Fruit fly (Drosophila melanogaster) whole organism, embryonic: Measurements from ENCODE around the gene Cp18.

Experiments used
- ATbp ChIP-seq: fragments of 200-800 bp; sonication (Bioruptor generic); optimal IDR thresholded peaks from 2 replicates; lab custom pipeline; 2017; ENCODE audit warnings: missing biosample characterization, mild to moderate bottlenecking, missing genetic modification characterization, missing genetic modification reagents
- Awh ChIP-seq: fragments of 200-800 bp; sonication (Bioruptor generic); IDR thresholded peaks from 2 replicates; pipeline ENCODE4, ENCODE4 v1.3.6; 2022; ENCODE audit warnings: missing biosample characterization, missing genetic modification characterization
- CG10274 ChIP-seq: fragments of 200-800 bp; sonication (Bioruptor generic); optimal IDR thresholded peaks from 3 replicates; lab custom pipeline; 2017; ENCODE audit warnings: missing biosample characterization, mild to moderate bottlenecking, missing genetic modification characterization
- CG10462 ChIP-seq: fragments of 200-800 bp; sonication (Bioruptor generic); optimal IDR thresholded peaks from 2 replicates; lab custom pipeline; 2016; ENCODE audit warnings: missing biosample characterization, missing genetic modification characterization
- CG11093 ChIP-seq: fragments of 200-800 bp; sonication (Bioruptor generic); IDR thresholded peaks from 3 replicates; pipeline ENCODE4 v1.3.6; 2022; ENCODE audit warnings: missing biosample characterization, missing genetic modification characterization
- CG12155 ChIP-seq: fragments of 200-800 bp; sonication (Bioruptor generic); optimal IDR thresholded peaks from 3 replicates; lab custom pipeline; 2016; ENCODE audit warnings: missing biosample characterization, missing genetic modification characterization
- CG12219 ChIP-seq: fragments of 200-800 bp; sonication (Bioruptor generic); optimal IDR thresholded peaks from 3 replicates; lab custom pipeline; 2018; ENCODE audit warnings: missing biosample characterization, mild to moderate bottlenecking, missing genetic modification characterization
- CG12659 ChIP-seq: fragments of 200-800 bp; sonication (Bioruptor generic); optimal IDR thresholded peaks from 3 replicates; lab custom pipeline; 2017; ENCODE audit warnings: mild to moderate bottlenecking, missing biosample characterization, missing genetic modification reagents, missing genetic modification characterization
- CG2202 ChIP-seq: fragments of 200-800 bp; sonication (Bioruptor generic); optimal IDR thresholded peaks from 2 replicates; lab custom pipeline; 2018; ENCODE audit warnings: missing biosample characterization, mild to moderate bottlenecking, missing genetic modification characterization
- CG32532 ChIP-seq: fragments of 200-800 bp; sonication (Bioruptor generic); IDR thresholded peaks from 2 replicates; pipeline ENCODE4 v1.3.6; 2022; ENCODE audit warnings: missing biosample characterization, missing genetic modification characterization
- CG34224 ChIP-seq: fragments of 200-800 bp; sonication (Bioruptor generic); IDR thresholded peaks from 3 replicates; pipeline ENCODE4 v1.3.6; 2022; ENCODE audit warnings: missing biosample characterization, missing genetic modification characterization; ENCODE audit not compliant: partially characterized antibody
- CG4730 ChIP-seq: fragments of 200-800 bp; sonication (Bioruptor generic); IDR thresholded peaks from 2 replicates; pipeline ENCODE4 v1.3.6; 2022; ENCODE audit warnings: missing biosample characterization, missing genetic modification characterization
- CG6654 ChIP-seq: fragments of 200-800 bp; sonication (Bioruptor generic); optimal IDR thresholded peaks from 2 replicates; lab custom pipeline; 2017; ENCODE audit warnings: missing biosample characterization, mild to moderate bottlenecking, missing genetic modification characterization
- CG6689 ChIP-seq: fragments of 200-800 bp; sonication (Bioruptor generic); IDR thresholded peaks from 2 replicates; pipeline ENCODE4 v1.3.6; 2022; ENCODE audit warnings: missing biosample characterization, missing genetic modification characterization
- CG7556 ChIP-seq: fragments of 200-800 bp; sonication (Bioruptor generic); optimal IDR thresholded peaks from 2 replicates; lab custom pipeline; 2017; ENCODE audit warnings: missing biosample characterization, mild to moderate bottlenecking, missing genetic modification characterization
- CG8388 ChIP-seq: fragments of 200-800 bp; sonication (Bioruptor generic); optimal IDR thresholded peaks from 2 replicates; lab custom pipeline; 2019; ENCODE audit warnings: missing biosample characterization, mild to moderate bottlenecking, missing genetic modification characterization, moderate library complexity
- Fer3 ChIP-seq: fragments of 200-800 bp; sonication (Bioruptor generic); optimal IDR thresholded peaks from 2 replicates; lab custom pipeline; 2018; ENCODE audit warnings: missing biosample characterization, mild to moderate bottlenecking, missing genetic modification characterization, moderate library complexity
- GATAe ChIP-seq: fragments of 200-800 bp; sonication (Bioruptor generic); conservative IDR thresholded peaks from 2 replicates; pipeline ENCODE4 v1.3.6; 2022; ENCODE audit warnings: missing biosample characterization, missing genetic modification characterization
- Gug ChIP-seq: fragments of 200-800 bp; sonication (Bioruptor generic); IDR thresholded peaks from 4 replicates; pipeline ENCODE4 v1.3.6; 2022; ENCODE audit warnings: missing biosample characterization, missing genetic modification characterization
- H2.0 ChIP-seq: fragments of 200-800 bp; sonication (Bioruptor generic); IDR thresholded peaks from 2 replicates; pipeline ENCODE4 v1.3.6; 2022; ENCODE audit warnings: missing biosample characterization, missing genetic modification characterization
- HLH4C ChIP-seq: fragments of 200-800 bp; sonication (Bioruptor generic); IDR thresholded peaks from 3 replicates; pipeline ENCODE4 v1.3.6; 2022; ENCODE audit warnings: missing biosample characterization, missing genetic modification characterization; ENCODE audit not compliant: partially characterized antibody
- HLH54F ChIP-seq: fragments of 200-800 bp; sonication (Bioruptor generic); optimal IDR thresholded peaks from 3 replicates; lab custom pipeline; 2016; ENCODE audit warnings: missing biosample characterization, missing genetic modification characterization
- Hmr ChIP-seq: fragments of 200-800 bp; sonication (Bioruptor generic); optimal IDR thresholded peaks from 3 replicates; lab custom pipeline; 2017; ENCODE audit warnings: mild to moderate bottlenecking, missing biosample characterization, missing genetic modification reagents, missing genetic modification characterization
- MESR4 ChIP-seq: fragments of 200-800 bp; sonication (Bioruptor generic); optimal IDR thresholded peaks from 2 replicates; lab custom pipeline; 2018; ENCODE audit warnings: missing biosample characterization, mild to moderate bottlenecking, missing genetic modification characterization, moderate library complexity
- MTF-1 ChIP-seq: fragments of 200-800 bp; sonication (Bioruptor generic); optimal IDR thresholded peaks from 2 replicates; lab custom pipeline; 2018; ENCODE audit warnings: missing biosample characterization, mild to moderate bottlenecking, missing genetic modification characterization, borderline replicate concordance
- Meics ChIP-seq: fragments of 200-800 bp; sonication (Bioruptor generic); optimal IDR thresholded peaks from 2 replicates; lab custom pipeline; 2017; ENCODE audit warnings: missing biosample characterization, mild to moderate bottlenecking, missing genetic modification characterization
- Opbp ChIP-seq: fragments of 200-800 bp; sonication (Bioruptor generic); IDR thresholded peaks from 3 replicates; pipeline ENCODE4 v1.3.6; 2022; ENCODE audit warnings: missing biosample characterization, missing genetic modification characterization; ENCODE audit not compliant: partially characterized antibody
- Pdp1 ChIP-seq, 2 experiments: fragments of 200-800 bp; sonication (Bioruptor generic); optimal IDR thresholded peaks; 3 replicates each; lab custom pipeline; 2016; ENCODE audit warnings: missing biosample characterization in 2 of 2, missing genetic modification characterization in 2 of 2, mild to moderate bottlenecking in 1 of 2, moderate library complexity in 1 of 2
- Scr ChIP-seq: fragments of 200-800 bp; sonication (Bioruptor generic); IDR thresholded peaks from 2 replicates; pipeline ENCODE4 v1.3.6; 2022; ENCODE audit warnings: missing biosample characterization, missing genetic modification characterization; ENCODE audit not compliant: partially characterized antibody
- ab ChIP-seq: fragments of 200-800 bp; sonication (Bioruptor generic); optimal IDR thresholded peaks from 2 replicates; lab custom pipeline; 2016; ENCODE audit warnings: missing biosample characterization, missing genetic modification characterization
- chm ChIP-seq: fragments of 200-800 bp; sonication (Bioruptor generic); IDR thresholded peaks from 2 replicates; pipeline ENCODE4 v1.3.6; 2022; ENCODE audit warnings: missing biosample characterization, missing genetic modification characterization
- chn ChIP-seq: fragments of 200-800 bp; sonication (Bioruptor generic); optimal IDR thresholded peaks from 2 replicates; lab custom pipeline; 2016; ENCODE audit warnings: missing biosample characterization, missing genetic modification characterization
- ci ChIP-seq: fragments of 200-800 bp; sonication (Bioruptor generic); IDR thresholded peaks from 3 replicates; pipeline ENCODE4 v1.3.6; 2022; ENCODE audit warnings: missing biosample characterization, missing genetic modification characterization
- crol ChIP-seq: fragments of 200-800 bp; sonication (Bioruptor generic); IDR thresholded peaks from 2 replicates; pipeline ENCODE4 v1.3.6; 2022; ENCODE audit warnings: missing biosample characterization, missing genetic modification characterization
- disco-r ChIP-seq: fragments of 200-800 bp; sonication (Bioruptor generic); optimal IDR thresholded peaks from 2 replicates; lab custom pipeline; 2016; ENCODE audit warnings: missing biosample characterization, missing genetic modification characterization
- hb ChIP-seq: fragments of 200-800 bp; sonication (Bioruptor generic); IDR thresholded peaks from 3 replicates; pipeline ENCODE4 v1.3.6; 2022; ENCODE audit warnings: missing biosample characterization, missing genetic modification characterization; ENCODE audit not compliant: partially characterized antibody
- jumu ChIP-seq: fragments of 200-800 bp; sonication (Bioruptor generic); optimal IDR thresholded peaks from 3 replicates; lab custom pipeline; 2016; ENCODE audit warnings: missing biosample characterization, missing genetic modification characterization
- lbe ChIP-seq: fragments of 200-800 bp; sonication (Bioruptor generic); optimal IDR thresholded peaks from 2 replicates; lab custom pipeline; 2016; ENCODE audit warnings: missing biosample characterization, mild to moderate bottlenecking, missing genetic modification characterization
- nau ChIP-seq: fragments of 200-800 bp; sonication (Bioruptor generic); optimal IDR thresholded peaks from 3 replicates; lab custom pipeline; 2017; ENCODE audit warnings: missing biosample characterization, mild to moderate bottlenecking, missing genetic modification characterization, missing genetic modification reagents
- odd ChIP-seq: fragments of 200-800 bp; sonication (Bioruptor generic); optimal IDR thresholded peaks from 2 replicates; lab custom pipeline; 2017; ENCODE audit warnings: missing biosample characterization, mild to moderate bottlenecking, missing genetic modification characterization
- onecut ChIP-seq: fragments of 200-800 bp; sonication (Bioruptor generic); IDR thresholded peaks from 2 replicates; pipeline ENCODE4 v1.3.6; 2022; ENCODE audit warnings: missing biosample characterization, missing genetic modification characterization
- otp ChIP-seq: fragments of 200-800 bp; sonication (Bioruptor generic); IDR thresholded peaks from 3 replicates; pipeline ENCODE4, ENCODE4 v1.3.6; 2022; ENCODE audit warnings: missing biosample characterization, missing genetic modification characterization
- phol ChIP-seq: fragments of 200-800 bp; sonication (Bioruptor generic); optimal IDR thresholded peaks from 3 replicates; lab custom pipeline; 2018; ENCODE audit warnings: missing biosample characterization, mild to moderate bottlenecking, missing genetic modification characterization, moderate library complexity
- pzg ChIP-seq: fragments of 200-800 bp; sonication (Bioruptor generic); optimal IDR thresholded peaks from 3 replicates; lab custom pipeline; 2018; ENCODE audit warnings: missing biosample characterization, mild to moderate bottlenecking, missing genetic modification characterization, moderate library complexity
- schlank ChIP-seq: fragments of 200-800 bp; sonication (Bioruptor generic); optimal IDR thresholded peaks from 2 replicates; lab custom pipeline; 2018; ENCODE audit warnings: missing biosample characterization, mild to moderate bottlenecking, missing genetic modification characterization
- sr ChIP-seq: fragments of 200-800 bp; sonication (Bioruptor generic); IDR thresholded peaks from 3 replicates; pipeline ENCODE4 v1.3.6; 2022; ENCODE audit warnings: missing biosample characterization, missing genetic modification characterization
- tio ChIP-seq: fragments of 200-800 bp; sonication (Bioruptor generic); optimal IDR thresholded peaks from 2 replicates; lab custom pipeline; 2017; ENCODE audit warnings: missing biosample characterization, missing genetic modification characterization, inconsistent platforms
- tna ChIP-seq: fragments of 200-800 bp; sonication (Bioruptor generic); IDR thresholded peaks from 2 replicates; pipeline ENCODE4 v1.3.6; 2022; ENCODE audit warnings: missing biosample characterization, missing genetic modification characterization; ENCODE audit not compliant: partially characterized antibody
- ttk ChIP-seq: fragments of 200-800 bp; sonication (Bioruptor generic); IDR thresholded peaks from 2 replicates; pipeline ENCODE4 v2.1.2; 2022; ENCODE audit warnings: missing biosample characterization, missing genetic modification characterization
- usp ChIP-seq: fragments of >200 bp; optimal IDR thresholded peaks from 2 replicates; lab custom pipeline; 2017; ENCODE audit warnings: missing biosample characterization, missing genetic modification characterization

Gene Cp18

dm6 chr3L:8763037-8763454 is 36.5 kb downstream of the Cp18 start (continued):
- TF ChIP-seq CG6654 (no peak), chn (GFP tag; lab: Kevin White, UChicago) (peak; percentile 4), ab (GFP tag; lab: Kevin White, UChicago) (no peak), Opbp (GFP tag; lab: Robert Waterston, UW) (no peak), HLH4C (GFP tag; lab: Robert Waterston, UW) (0 out of 3 replicates have a peak, but pooled peaks have one; percentile 37), ATbp (GFP tag; lab: Kevin White, UChicago) (peak; percentile 42), CG8388 (GFP tag; lab: Kevin White, UChicago) (no peak), CG10462 (GFP tag; lab: Kevin White, UChicago) (peak; percentile 14), CG12219 (GFP tag; lab: Kevin White, UChicago) (no peak), MESR4 (GFP tag; lab: Kevin White, UChicago) (no peak), CG10274 (no peak), MTF-1 (GFP tag; lab: Kevin White, UChicago) (no peak), HLH54F (peak; percentile 4), nau (no peak), schlank (tag; lab: Kevin White, UChicago) (no peak), CG12155 (peak; percentile 49), CG6689 (peak; percentile 59), lbe (GFP tag; lab: Kevin White, UChicago) (no peak), GATAe (GFP tag; lab: Robert Waterston, UW) (no peak), CG12659 (peak; percentile 38), tio (GFP tag; lab: Kevin White, UChicago) (peak; percentile 28), Pdp1 (GFP tag; optimal IDR thresholded peaks at IDR 0.05; lab: Kevin White, UChicago) (peak in 1 of 2 experiments; percentile 84), usp (GFP tag; lab: Kevin White, UChicago) (no peak), Gug (GFP tag; lab: Robert Waterston, UW) (peak; percentile 19; the same call in 1 of the 4 replicates), onecut (GFP tag; lab: Robert Waterston, UW) (0 out of 2 replicates have a peak, but pooled peaks have one; percentile 3), H2.0 (GFP tag; lab: Robert Waterston, UW) (peak; percentile 62), Scr (GFP tag; lab: Robert Waterston, UW) (peak; percentile 59), CG11093 (GFP tag; lab: Robert Waterston, UW) (no peak), hb (GFP tag; lab: Robert Waterston, UW) (0 out of 3 replicates have a peak, but pooled peaks have one; percentile 25), Hmr (peak; percentile 42), CG34224 (GFP tag; lab: Robert Waterston, UW) (peak; percentile 65), Meics (GFP tag; lab: Kevin White, UChicago) (peak; percentile 12), otp (GFP tag; lab: Robert Waterston, UW) (no peak), CG32532 (GFP tag; lab: Robert Waterston, UW) (peak; percentile 53; the same call in 1 of the 2 replicates), pzg (GFP tag; lab: Kevin White, UChicago) (no peak), CG4730 (GFP tag; lab: Robert Waterston, UW) (peak; percentile 21; the same call in 1 of the 2 replicates), crol (GFP tag; lab: Robert Waterston, UW) (peak; percentile 56), disco-r (no peak), phol (peak; percentile 4), ci (GFP tag; lab: Robert Waterston, UW) (peak; percentile 66; the same call in 2 of the 3 replicates), CG2202 (no peak), tna (GFP tag; lab: Robert Waterston, UW) (peak; percentile 91), jumu (peak; percentile 6), sr (GFP tag; lab: Robert Waterston, UW) (peak; percentile 96), CG7556 (GFP tag; lab: Kevin White, UChicago) (peak; percentile 26), ttk (GFP tag; lab: Robert Waterston, UW) (peak; percentile 73), Awh (GFP tag; lab: Robert Waterston, UW) (peak; percentile 39; the same call in 1 of the 2 replicates), Fer3 (tag; lab: Kevin White, UChicago) (peak; percentile 34), odd (GFP tag; lab: Kevin White, UChicago) (peak; percentile 26), chm (GFP tag; lab: Robert Waterston, UW) (no peak; the same call in 1 of the 2 replicates)
